Worm (Caenorhabditis elegans): ENCODE results near the gene srh-136.

DNA sequence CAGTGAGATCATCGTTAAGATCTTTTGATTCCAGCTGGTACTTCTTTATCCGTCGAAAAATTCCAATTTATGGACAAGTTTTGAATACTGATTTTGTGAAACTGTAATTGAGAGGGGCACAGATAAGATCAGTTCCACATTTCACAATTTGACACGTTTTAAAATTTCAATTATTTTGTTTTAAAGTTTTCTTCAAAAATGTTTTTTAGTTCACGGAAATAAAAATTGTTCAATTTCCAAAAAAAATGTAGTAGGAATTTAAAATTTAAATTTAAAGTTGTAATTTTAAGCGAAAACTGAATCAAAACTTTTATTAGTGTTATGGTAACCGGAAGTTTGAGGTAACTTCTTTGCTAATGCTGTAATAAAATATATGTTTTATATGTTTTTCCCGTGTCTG, 20.2 kb upstream of the srh-136 start, which contains the start of gene F36D3.4:
- TF ChIP-seq ref-1 (GFP tag; conservative IDR thresholded peaks at IDR 0.05) = no peak
- TF ChIP-seq ztf-23 (GFP tag; IDR thresholded peaks at IDR 0.05) = no peak
- TF ChIP-seq cog-1 (tag; optimal IDR thresholded peaks at IDR 0.05) = no peak
- TF ChIP-seq tab-1 (GFP tag; IDR thresholded peaks at IDR 0.05) = no peak
